Fruit fly (Drosophila melanogaster): ENCODE results near the gene msl-3.
A peak's percentile ranks its signal among the peaks of the same experiment; 100 is the strongest.

DNA sequence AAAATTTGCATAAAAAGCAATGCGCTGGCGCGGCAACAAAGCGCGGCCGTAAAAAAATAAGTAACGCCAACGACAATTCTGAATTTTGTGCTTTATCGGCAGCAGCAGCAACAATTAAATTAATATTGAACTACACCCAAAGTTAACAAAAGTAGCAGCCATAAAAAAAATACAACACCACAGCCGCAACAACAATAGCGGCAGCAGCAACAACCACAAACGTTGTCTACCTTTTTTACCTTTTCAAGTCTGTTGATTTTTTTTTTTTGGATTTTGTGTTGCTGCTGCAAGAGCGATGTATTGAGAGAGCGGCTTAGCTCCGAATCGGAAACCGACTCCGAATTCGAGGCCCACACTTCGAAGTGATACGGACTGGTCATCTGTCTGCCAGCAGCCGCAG lies 9.5 kb upstream of the msl-3 start:
- TF ChIP-seq CG12768 (GFP tag; optimal IDR thresholded peaks at IDR 0.05) (no peak), CG14711 (tag; optimal IDR thresholded peaks at IDR 0.05) (no peak), toe (GFP tag; optimal IDR thresholded peaks at IDR 0.05) (no peak), CG1620 (GFP tag; optimal IDR thresholded peaks at IDR 0.05) (no peak), Clk (GFP tag; optimal IDR thresholded peaks at IDR 0.05) (no peak), Mnt (GFP tag; optimal IDR thresholded peaks at IDR 0.05) (no peak), tj (GFP tag; optimal IDR thresholded peaks at IDR 0.05) (peak; percentile 85), Hr96 (GFP tag; optimal IDR thresholded peaks at IDR 0.05) (no peak), Crg-1 (GFP tag; optimal IDR thresholded peaks at IDR 0.05) (no peak), kay (GFP tag; ENCODE audit: borderline replicate concordance) (peak; percentile 54), CG11617 (GFP tag; optimal IDR thresholded peaks at IDR 0.05) (no peak), ovo (GFP tag; optimal IDR thresholded peaks at IDR 0.05) (no peak), CG33017 (tag; optimal IDR thresholded peaks at IDR 0.05) (no peak)
